Fruit fly (Drosophila melanogaster) whole organism, embryonic: ENCODE results near the gene CG4291.
A peak's percentile ranks its signal among the peaks of the same experiment; 100 is the strongest.

Source experiments
- Atf3 ChIP-seq: fragments of 200-800 bp; sonication (Bioruptor generic); optimal IDR thresholded peaks from 3 replicates; lab custom pipeline; 2016; ENCODE audit warnings: missing biosample characterization, missing genetic modification characterization
- BEAF-32 ChIP-seq: fragments of 200-800 bp; sonication (Bioruptor generic); optimal IDR thresholded peaks from 3 replicates; lab custom pipeline; 2017; ENCODE audit warnings: missing biosample characterization, missing genetic modification characterization, mild to moderate bottlenecking, moderate library complexity, missing genetic modification reagents
- CG10565 ChIP-seq: fragments of 200-800 bp; sonication (Bioruptor generic); optimal IDR thresholded peaks from 3 replicates; lab custom pipeline; 2016; ENCODE audit warnings: missing biosample characterization, mild to moderate bottlenecking, missing genetic modification characterization
- CG10959 ChIP-seq: fragments of 200-800 bp; sonication (Bioruptor generic); IDR thresholded peaks from 2 replicates; pipeline ENCODE4 v1.3.6; 2022; ENCODE audit warnings: missing biosample characterization, missing genetic modification characterization
- CG11398 ChIP-seq: fragments of 200-800 bp; sonication (Bioruptor generic); optimal IDR thresholded peaks from 2 replicates; lab custom pipeline; 2016; ENCODE audit warnings: missing biosample characterization, missing genetic modification characterization
- CG11560 ChIP-seq: fragments of 200-800 bp; sonication (Bioruptor generic); IDR thresholded peaks from 3 replicates; pipeline ENCODE4 v1.3.6; 2022; ENCODE audit warnings: missing biosample characterization, missing genetic modification characterization
- CG12155 ChIP-seq: fragments of 200-800 bp; sonication (Bioruptor generic); optimal IDR thresholded peaks from 3 replicates; lab custom pipeline; 2016; ENCODE audit warnings: missing biosample characterization, missing genetic modification characterization
- CG14667 ChIP-seq: fragments of 200-800 bp; sonication (Bioruptor generic); IDR thresholded peaks from 2 replicates; pipeline ENCODE4 v1.3.6; 2022; ENCODE audit warnings: missing biosample characterization, missing genetic modification characterization
- CG2199 ChIP-seq: fragments of 200-800 bp; sonication (Bioruptor generic); IDR thresholded peaks from 3 replicates; pipeline ENCODE4 v1.3.6; 2022; ENCODE audit warnings: missing biosample characterization, missing genetic modification characterization
- CG2202 ChIP-seq: fragments of 200-800 bp; sonication (Bioruptor generic); optimal IDR thresholded peaks from 2 replicates; lab custom pipeline; 2018; ENCODE audit warnings: missing biosample characterization, mild to moderate bottlenecking, missing genetic modification characterization
- CG30020 ChIP-seq: fragments of 200-800 bp; optimal IDR thresholded peaks from 2 replicates; lab custom pipeline; 2019; ENCODE audit warnings: missing biosample characterization, mild to moderate bottlenecking, missing genetic modification characterization, moderate library complexity
- CG31224 ChIP-seq: fragments of 200-800 bp; sonication (Bioruptor generic); IDR thresholded peaks from 2 replicates; pipeline ENCODE4 v1.3.6; 2022; ENCODE audit warnings: missing biosample characterization, missing genetic modification characterization
- CG34376 ChIP-seq: fragments of 200-800 bp; sonication (Bioruptor generic); optimal IDR thresholded peaks from 2 replicates; lab custom pipeline; 2018; ENCODE audit warnings: missing biosample characterization, mild to moderate bottlenecking, missing genetic modification characterization
- CG34422 ChIP-seq: fragments of 200-800 bp; sonication (Bioruptor generic); IDR thresholded peaks from 3 replicates; pipeline ENCODE4 v1.3.6; 2022; ENCODE audit warnings: missing biosample characterization, missing genetic modification characterization
- CG4328 ChIP-seq: fragments of 200-800 bp; sonication (Bioruptor generic); optimal IDR thresholded peaks from 3 replicates; lab custom pipeline; 2017; ENCODE audit warnings: missing biosample characterization, missing genetic modification reagents, missing genetic modification characterization
- CG4404 ChIP-seq: fragments of 200-800 bp; sonication (Bioruptor generic); IDR thresholded peaks from 2 replicates; pipeline ENCODE4 v1.3.6; 2022; ENCODE audit warnings: missing biosample characterization, missing genetic modification characterization
- CG6813 ChIP-seq: fragments of 200-800 bp; sonication (Bioruptor generic); optimal IDR thresholded peaks from 2 replicates; lab custom pipeline; 2017; ENCODE audit warnings: missing biosample characterization, missing genetic modification characterization, mild to moderate bottlenecking, moderate library complexity, missing genetic modification reagents
- CG9609 ChIP-seq: fragments of 200-800 bp; sonication (Bioruptor generic); optimal IDR thresholded peaks from 3 replicates; lab custom pipeline; 2016; ENCODE audit warnings: missing biosample characterization, missing genetic modification characterization
- CG9876 ChIP-seq: fragments of 200-800 bp; sonication (Bioruptor generic); optimal IDR thresholded peaks from 2 replicates; lab custom pipeline; 2016; ENCODE audit warnings: missing biosample characterization, missing genetic modification characterization
- Dp ChIP-seq: fragments of 200-800 bp; sonication (Bioruptor generic); optimal IDR thresholded peaks from 2 replicates; lab custom pipeline; 2018; ENCODE audit warnings: missing biosample characterization, mild to moderate bottlenecking, missing genetic modification characterization, moderate library complexity
- Drgx ChIP-seq: fragments of 200-800 bp; sonication (Bioruptor generic); IDR thresholded peaks from 2 replicates; pipeline ENCODE4 v1.3.6; 2022; ENCODE audit warnings: missing biosample characterization, missing genetic modification characterization
- HHEX ChIP-seq: fragments of 200-800 bp; sonication (Bioruptor generic); optimal IDR thresholded peaks from 3 replicates; lab custom pipeline; 2017; ENCODE audit warnings: missing biosample characterization, mild to moderate bottlenecking, missing genetic modification characterization, missing genetic modification reagents
- Hr51 ChIP-seq, 2 experiments: fragments of 200-800 bp; sonication (Bioruptor generic); optimal IDR thresholded peaks; 2 replicates in 1 of 2; 3 replicates in 1 of 2; lab custom pipeline; 2016 to 2018; ENCODE audit warnings: missing biosample characterization in 2 of 2, missing genetic modification characterization in 2 of 2, mild to moderate bottlenecking in 1 of 2, moderate library complexity in 1 of 2
- MBD-R2 ChIP-seq: fragments of 200-800 bp; sonication (Bioruptor generic); IDR thresholded peaks from 2 replicates; pipeline ENCODE4 v1.3.6; 2022; ENCODE audit warnings: missing biosample characterization, missing genetic modification characterization
- MTF-1 ChIP-seq: fragments of 200-800 bp; sonication (Bioruptor generic); optimal IDR thresholded peaks from 2 replicates; lab custom pipeline; 2018; ENCODE audit warnings: missing biosample characterization, mild to moderate bottlenecking, missing genetic modification characterization, borderline replicate concordance
- Sry-β ChIP-seq: fragments of 200-800 bp; sonication (Bioruptor generic); optimal IDR thresholded peaks from 2 replicates; lab custom pipeline; 2018; ENCODE audit warnings: missing biosample characterization, mild to moderate bottlenecking, missing genetic modification characterization, moderate library complexity
- TFAM ChIP-seq: fragments of 200-800 bp; sonication (Bioruptor generic); optimal IDR thresholded peaks from 2 replicates; lab custom pipeline; 2017; ENCODE audit warnings: missing biosample characterization, missing genetic modification characterization, inconsistent platforms
- Tbp ChIP-seq: fragments of >200 bp; optimal IDR thresholded peaks from 2 replicates; lab custom pipeline; 2018; ENCODE audit warnings: missing biosample characterization, missing genetic modification characterization
- Usf ChIP-seq: fragments of 200-800 bp; sonication (Bioruptor generic); optimal IDR thresholded peaks from 2 replicates; lab custom pipeline; 2017; ENCODE audit warnings: missing genotype, missing biosample characterization, missing genetic modification characterization
- bsh ChIP-seq, 2 experiments: fragments of 200-800 bp; sonication (Bioruptor generic); optimal IDR thresholded peaks; 2 replicates each; lab custom pipeline; 2017 to 2018; ENCODE audit warnings: mild to moderate bottlenecking in 2 of 2, missing biosample characterization in 2 of 2, missing genetic modification characterization in 2 of 2, moderate library complexity in 1 of 2
- cad ChIP-seq: fragments of >200 bp; optimal IDR thresholded peaks from 2 replicates; lab custom pipeline; 2017; ENCODE audit warnings: missing biosample characterization, missing genetic modification characterization
- cas ChIP-seq: fragments of 200-800 bp; sonication (Bioruptor generic); IDR thresholded peaks from 2 replicates; pipeline ENCODE4 v1.3.6; 2022; ENCODE audit warnings: missing biosample characterization, missing genetic modification characterization
- chinmo ChIP-seq: fragments of 200-800 bp; sonication (Bioruptor generic); IDR thresholded peaks from 4 replicates; pipeline ENCODE4 v1.3.6; 2022; ENCODE audit warnings: missing biosample characterization, missing genetic modification characterization; ENCODE audit not compliant: partially characterized antibody
- croc ChIP-seq: fragments of 200-800 bp; sonication (Bioruptor generic); conservative IDR thresholded peaks from 3 replicates; pipeline ENCODE4 v1.3.6; 2022; ENCODE audit warnings: missing biosample characterization, missing genetic modification characterization
- ems ChIP-seq: fragments of 200-800 bp; sonication (Bioruptor generic); optimal IDR thresholded peaks from 3 replicates; lab custom pipeline; 2016; ENCODE audit warnings: missing biosample characterization, missing genetic modification characterization
- fd3F ChIP-seq: fragments of 200-800 bp; sonication (Bioruptor generic); optimal IDR thresholded peaks from 2 replicates; lab custom pipeline; 2018; ENCODE audit warnings: missing biosample characterization, mild to moderate bottlenecking, missing genetic modification characterization, moderate library complexity
- grau ChIP-seq: fragments of 200-800 bp; optimal IDR thresholded peaks from 3 replicates; lab custom pipeline; 2019; ENCODE audit warnings: missing biosample characterization, mild to moderate bottlenecking, missing genetic modification characterization, moderate library complexity
- gro ChIP-seq: fragments of 200-800 bp; sonication (Bioruptor generic); optimal IDR thresholded peaks from 2 replicates; lab custom pipeline; 2016; ENCODE audit warnings: missing biosample characterization, missing genetic modification characterization
- ind ChIP-seq: fragments of 200-800 bp; sonication (Bioruptor generic); optimal IDR thresholded peaks from 3 replicates; lab custom pipeline; 2016; ENCODE audit warnings: missing biosample characterization, missing genetic modification characterization
- kni ChIP-seq: fragments of 200-800 bp; sonication (Bioruptor generic); optimal IDR thresholded peaks from 3 replicates; lab custom pipeline; 2017; ENCODE audit warnings: mild to moderate bottlenecking, missing biosample characterization, missing genetic modification reagents, missing genetic modification characterization
- lmd ChIP-seq: fragments of 200-800 bp; sonication (Bioruptor generic); IDR thresholded peaks from 2 replicates; pipeline ENCODE4 v1.3.6; 2022; ENCODE audit warnings: missing biosample characterization, missing genetic modification characterization
- lov ChIP-seq, 2 experiments: fragments of 200-800 bp in 1 of 2; fragments of >200 bp in 1 of 2; sonication (Bioruptor generic) in 1 of 2; IDR thresholded peaks in 1 of 2; optimal IDR thresholded peaks in 1 of 2; 2 replicates in 1 of 2; 3 replicates in 1 of 2; pipeline versions ENCODE4 v1.3.6 to Lab custom; 2017 to 2022; ENCODE audit warnings: missing biosample characterization in 1 of 2, missing genetic modification characterization in 1 of 2
- mirr ChIP-seq: fragments of 200-800 bp; sonication (Bioruptor generic); optimal IDR thresholded peaks from 3 replicates; lab custom pipeline; 2018; ENCODE audit warnings: missing biosample characterization, mild to moderate bottlenecking, missing genetic modification characterization
- nmo ChIP-seq: fragments of 200-800 bp; sonication (Bioruptor generic); optimal IDR thresholded peaks from 2 replicates; lab custom pipeline; 2018; ENCODE audit warnings: missing biosample characterization, mild to moderate bottlenecking, missing genetic modification characterization, moderate library complexity
- pan ChIP-seq, 4 experiments: fragments of >200 bp in 3 of 4; fragments of 200-800 bp in 1 of 4; sonication (Bioruptor generic) in 1 of 4; optimal IDR thresholded peaks in 3 of 4; IDR thresholded peaks in 1 of 4; 2 replicates each; pipeline versions ENCODE4 v1.3.6 to Lab custom; 2017 to 2022; ENCODE audit warnings: missing biosample characterization in 2 of 4, missing genetic modification characterization in 2 of 4, mixed read lengths in 1 of 4
- ro ChIP-seq: fragments of 200-800 bp; sonication (Bioruptor generic); IDR thresholded peaks from 2 replicates; pipeline ENCODE4 v1.3.6; 2022; ENCODE audit warnings: missing biosample characterization, missing genetic modification characterization
- sisA ChIP-seq: fragments of 200-800 bp; sonication (Bioruptor generic); IDR thresholded peaks from 2 replicates; pipeline ENCODE4 v1.3.6; 2022; ENCODE audit warnings: missing biosample characterization, missing genetic modification characterization
- ssp ChIP-seq: fragments of 200-800 bp; sonication (Bioruptor generic); IDR thresholded peaks from 2 replicates; pipeline ENCODE4 v1.3.6; 2022; ENCODE audit warnings: missing biosample characterization, missing genetic modification characterization
- tgo ChIP-seq: fragments of 200-800 bp; sonication (Bioruptor generic); IDR thresholded peaks from 3 replicates; pipeline ENCODE4 v1.3.6; 2022; ENCODE audit warnings: missing biosample characterization, missing genetic modification characterization

The CG4291 gene

dm6 chr2L:841708-842107, 10.8 kb downstream of the CG4291 start (continued):
- TF ChIP-seq mirr (GFP tag; lab: Kevin White, UChicago), result peak; percentile 49
- peak; percentile 23 to 55 for TF ChIP-seq Hr51 (GFP tag; optimal IDR thresholded peaks at IDR 0.05; lab: Kevin White, UChicago)
- TF ChIP-seq CG2202 (tag; lab: Kevin White, UChicago), result no peak
- peak; percentile 39; the same call in 1 of the 2 replicates for TF ChIP-seq ro (GFP tag; lab: Robert Waterston, UW)
- TF ChIP-seq croc, result peak; percentile 23; the same call in 2 of the 3 replicates
- TF ChIP-seq CG9876 (GFP tag; lab: Kevin White, UChicago), result peak; percentile 29
- TF ChIP-seq BEAF-32 (GFP tag; lab: Kevin White, UChicago), result no peak
- peak; percentile 74 for TF ChIP-seq grau
- peak; percentile 54 for TF ChIP-seq nmo (GFP tag; lab: Kevin White, UChicago)
- no peak for TF ChIP-seq MTF-1 (GFP tag; lab: Kevin White, UChicago)
- peak; percentile 81 for TF ChIP-seq cas (GFP tag; lab: Robert Waterston, UW)
- TF ChIP-seq Atf3 (GFP tag; lab: Kevin White, UChicago), result peak; percentile 44
- peak; percentile 55 for TF ChIP-seq CG34376 (GFP tag; lab: Kevin White, UChicago)
- peak; percentile 44 for TF ChIP-seq Usf (GFP tag; lab: Kevin White, UChicago)
- peak; percentile 72 for TF ChIP-seq HHEX
- peak; percentile 81 for TF ChIP-seq tgo
- peak; percentile 61 for TF ChIP-seq CG10959 (GFP tag; lab: Robert Waterston, UW)
- TF ChIP-seq CG9609 (GFP tag; lab: Kevin White, UChicago), result peak; percentile 77
- TF ChIP-seq CG11560, result peak; percentile 59; the same call in 1 of the 3 replicates
- TF ChIP-seq cad (GFP tag; lab: Kevin White, UChicago), result no peak
- peak; percentile 74 for TF ChIP-seq CG4404 (GFP tag; lab: Robert Waterston, UW)
- peak; percentile 68; the same call in 1 of the 3 replicates for TF ChIP-seq CG34422 (GFP tag; lab: Robert Waterston, UW)
- peak; percentile 87 for TF ChIP-seq lmd (GFP tag; lab: Robert Waterston, UW)
- peak; percentile 70 for TF ChIP-seq ind (GFP tag; lab: Kevin White, UChicago)
- TF ChIP-seq kni (GFP tag; lab: Kevin White, UChicago), result no peak
- TF ChIP-seq Sry-β (GFP tag; lab: Kevin White, UChicago), result no peak
- peak; percentile 69 for TF ChIP-seq CG6813 (GFP tag; lab: Kevin White, UChicago)
- TF ChIP-seq fd3F (GFP tag; lab: Kevin White, UChicago), result peak; percentile 63
- TF ChIP-seq chinmo (GFP tag; lab: Robert Waterston, UW), result 0 out of 4 replicates have a peak, but pooled peaks have one; percentile 45
- TF ChIP-seq Drgx (GFP tag; lab: Robert Waterston, UW), result peak; percentile 94
- no peak for TF ChIP-seq lov (optimal IDR thresholded peaks at IDR 0.05; lab: Kevin White, UChicago)
- peak; percentile 72; the same call in 1 of the 3 replicates for TF ChIP-seq lov (GFP tag; IDR thresholded peaks at IDR 0.05; lab: Robert Waterston, UW)
- TF ChIP-seq CG10565 (GFP tag; lab: Kevin White, UChicago), result no peak
- TF ChIP-seq CG12155 (GFP tag; lab: Kevin White, UChicago), result peak; percentile 70
- TF ChIP-seq gro (GFP tag; lab: Kevin White, UChicago), result peak; percentile 87
- peak; percentile 70 to 86 for TF ChIP-seq bsh (GFP tag; optimal IDR thresholded peaks at IDR 0.05; lab: Kevin White, UChicago)
- TF ChIP-seq MBD-R2 (GFP tag; lab: Robert Waterston, UW), result peak; percentile 76; the same call in 1 of the 2 replicates
- no peak for TF ChIP-seq TFAM (GFP tag; lab: Kevin White, UChicago)
- TF ChIP-seq Dp (GFP tag; lab: Kevin White, UChicago), result no peak
- TF ChIP-seq CG14667 (GFP tag; lab: Robert Waterston, UW), result peak; percentile 64
- TF ChIP-seq CG30020, result no peak
- TF ChIP-seq ssp (GFP tag; lab: Robert Waterston, UW), result peak; percentile 69
- peak; percentile 76 for TF ChIP-seq sisA (GFP tag; lab: Robert Waterston, UW)
- no peak for TF ChIP-seq Tbp (GFP tag; lab: Kevin White, UChicago)
- peak; percentile 24 for TF ChIP-seq CG4328
- TF ChIP-seq CG11398, result no peak
- TF ChIP-seq ems (GFP tag; lab: Kevin White, UChicago), result peak; percentile 51
- TF ChIP-seq CG31224, result peak; percentile 84
- no peak for TF ChIP-seq CG2199 (GFP tag; lab: Robert Waterston, UW)
- TF ChIP-seq pan (optimal IDR thresholded peaks at IDR 0.05; lab: Kevin White, UChicago), result no peak
- TF ChIP-seq pan (GFP tag; optimal IDR thresholded peaks at IDR 0.05 in 1 of 2, IDR thresholded peaks at IDR 0.05 in 1 of 2), result peak in 1 of 2 experiments; percentile 83
